Worm (Caenorhabditis elegans): ENCODE data around the gene R08A2.7.
"Not testable (repeated sequence)": the region's sequence is repeated elsewhere in the genome, so short reads cannot be mapped to it uniquely, and the experiment has no call there.

Gene R08A2.7

ce11 chrV:14746975-14747374 lies 23.9 kb downstream of the R08A2.7 start:
- TF ChIP-seq elt-3 (tag; optimal IDR thresholded peaks at IDR 0.05): no peak
- no peak for TF ChIP-seq nhr-10 (tag; optimal IDR thresholded peaks at IDR 0.05)
- TF ChIP-seq blmp-1 (tag; optimal IDR thresholded peaks at IDR 0.05; ENCODE audit: insufficient read depth): no peak
- TF ChIP-seq egl-27 (tag; optimal IDR thresholded peaks at IDR 0.05): no peak
- no peak for TF ChIP-seq unc-55 (GFP tag; optimal IDR thresholded peaks at IDR 0.05)

- TF ChIP-seq nhr-11 (tag; optimal IDR thresholded peaks at IDR 0.05) (no peak), ztf-11 (tag; optimal IDR thresholded peaks at IDR 0.05) (no peak), aly-2 (tag; optimal IDR thresholded peaks at IDR 0.05) (no peak), elt-1 (tag; optimal IDR thresholded peaks at IDR 0.05) (no peak), crh-2 (tag; optimal IDR thresholded peaks at IDR 0.05) (no peak), nhr-21 (tag; optimal IDR thresholded peaks at IDR 0.05) (no peak), ceh-82 (tag; optimal IDR thresholded peaks at IDR 0.05) (no peak)
Observed at ce11 chrV:14748608-14749137, 25.6 kb downstream of the R08A2.7 start, which contains the start of the genes lipl-8 and Y50E8A.22. Gene lipl-8, minus strand, starts transcription at chrV:14748708. Gene Y50E8A.22, minus strand, starts transcription at chrV:14749087.

ce11 chrV:14750357-14750756 lies 27.2 kb downstream of the R08A2.7 start, which contains the start of gene nspa-10:
Gene nspa-10, minus strand, starts transcription at chrV:14750457.
- not testable (repeated sequence) for TF ChIP-seq nhr-237, lsy-2, peb-1 (tag; optimal IDR thresholded peaks at IDR 0.05)

ce11 chrV:14762563-14762962 lies 39.4 kb downstream of the R08A2.7 start:
- TF ChIP-seq Y55F3AM.14 (GFP tag; optimal IDR thresholded peaks at IDR 0.05) (no peak), ztf-1 (GFP tag; conservative IDR thresholded peaks at IDR 0.05) (no peak), F13H6.1 (tag; optimal IDR thresholded peaks at IDR 0.05) (no peak), nhr-6 (tag; optimal IDR thresholded peaks at IDR 0.05) (no peak), nhr-23 (tag; optimal IDR thresholded peaks at IDR 0.05) (no peak), zag-1 (tag; optimal IDR thresholded peaks at IDR 0.05) (no peak), gmeb-1 (tag; optimal IDR thresholded peaks at IDR 0.05) (no peak), ama-1 (optimal IDR thresholded peaks at IDR 0.05) (no peak), ceh-82 (tag; optimal IDR thresholded peaks at IDR 0.05) (no peak), nhr-25 (tag; optimal IDR thresholded peaks at IDR 0.05) (no peak), ceh-16 (tag; optimal IDR thresholded peaks at IDR 0.05) (no peak), ztf-11 (tag; optimal IDR thresholded peaks at IDR 0.05) (no peak), unc-55 (GFP tag; optimal IDR thresholded peaks at IDR 0.05) (no peak), ZK546.5 (tag; optimal IDR thresholded peaks at IDR 0.05) (no peak), C34F6.9 (tag; optimal IDR thresholded peaks at IDR 0.05) (no peak), alr-1 (tag; optimal IDR thresholded peaks at IDR 0.05) (no peak), mbf-1 (tag; optimal IDR thresholded peaks at IDR 0.05) (no peak), aly-2 (tag; optimal IDR thresholded peaks at IDR 0.05) (no peak), lin-39 (tag; optimal IDR thresholded peaks at IDR 0.05) (no peak), unc-39 (tag; optimal IDR thresholded peaks at IDR 0.05) (no peak)

- TF ChIP-seq ztf-4 (tag; optimal IDR thresholded peaks at IDR 0.05) (no peak), F13H6.1 (tag; optimal IDR thresholded peaks at IDR 0.05) (no peak), mbf-1 (tag; optimal IDR thresholded peaks at IDR 0.05) (no peak), peb-1 (tag; optimal IDR thresholded peaks at IDR 0.05) (no peak), nhr-23 (tag; optimal IDR thresholded peaks at IDR 0.05) (no peak), sma-9 (GFP tag; optimal IDR thresholded peaks at IDR 0.05) (no peak), sma-9 (tag; optimal IDR thresholded peaks at IDR 0.05) (no peak), zag-1 (tag; optimal IDR thresholded peaks at IDR 0.05) (no peak), C34F6.9 (tag; optimal IDR thresholded peaks at IDR 0.05) (no peak), nhr-237 (tag; optimal IDR thresholded peaks at IDR 0.05) (no peak), nhr-21 (tag; optimal IDR thresholded peaks at IDR 0.05) (no peak), dmd-4 (tag; optimal IDR thresholded peaks at IDR 0.05) (no peak), mdl-1 (tag; optimal IDR thresholded peaks at IDR 0.05) (no peak), ceh-16 (tag; optimal IDR thresholded peaks at IDR 0.05) (no peak), lin-39 (tag; optimal IDR thresholded peaks at IDR 0.05) (no peak), sem-4 (tag; optimal IDR thresholded peaks at IDR 0.05) (no peak), mab-5 (tag; optimal IDR thresholded peaks at IDR 0.05) (no peak), lin-11 (tag; optimal IDR thresholded peaks at IDR 0.05) (no peak), Y55F3AM.14 (GFP tag; optimal IDR thresholded peaks at IDR 0.05) (no peak)
Observed at ce11 chrV:14763582-14763981, 40.5 kb downstream of the R08A2.7 start.

Data from whole organism, L2 larva.